Worm (Caenorhabditis elegans) whole organism, L1 larva: ENCODE data around the gene Y26G10.1.

Experiments
- jun-1 ChIP-seq: fragments of 150-350 bp; optimal IDR thresholded peaks from 2 replicates; lab custom pipeline; 2014; ENCODE audit warnings: missing biosample characterization, missing genetic modification reagents, missing genetic modification characterization
- lir-3 ChIP-seq: sonication (generic microtip); optimal IDR thresholded peaks from 2 replicates; lab custom pipeline; 2016; ENCODE audit warnings: mild to moderate bottlenecking, missing genetic modification characterization, moderate library complexity, missing compliant biosample characterization; ENCODE audit not compliant: poor library complexity
- lsy-2 ChIP-seq, 2 experiments: fragments of 150-350 bp; optimal IDR thresholded peaks; 2 replicates each; lab custom pipeline; 2014; ENCODE audit warnings: missing biosample characterization in 2 of 2, missing genetic modification characterization in 2 of 2
- nhr-11 ChIP-seq: fragments of 150-350 bp; optimal IDR thresholded peaks from 2 replicates; lab custom pipeline; 2014; ENCODE audit warnings: missing biosample characterization, missing genetic modification characterization
- nhr-237 ChIP-seq: fragments of 150-350 bp; optimal IDR thresholded peaks from 2 replicates; lab custom pipeline; 2014; ENCODE audit warnings: missing biosample characterization, missing genetic modification characterization
- nhr-28 ChIP-seq: fragments of 150-350 bp; optimal IDR thresholded peaks from 2 replicates; lab custom pipeline; 2014; ENCODE audit warnings: missing biosample characterization, missing genetic modification characterization
- sup-37 ChIP-seq: fragments of 200-800 bp; sonication (Bioruptor generic); optimal IDR thresholded peaks from 2 replicates; lab custom pipeline; 2018; ENCODE audit warnings: mild to moderate bottlenecking, missing genetic modification characterization, missing compliant biosample characterization
- tbx-2 ChIP-seq: sonication (generic microtip); optimal IDR thresholded peaks from 2 replicates; lab custom pipeline; 2016; ENCODE audit warnings: missing genetic modification characterization, missing compliant biosample characterization
- unc-62 ChIP-seq: fragments of 150-350 bp; optimal IDR thresholded peaks from 2 replicates; lab custom pipeline; 2014; ENCODE audit warnings: missing biosample characterization, missing genetic modification reagents, missing genetic modification characterization
- unc-86 ChIP-seq: sonication (generic microtip); optimal IDR thresholded peaks from 2 replicates; lab custom pipeline; 2016; ENCODE audit warnings: missing genetic modification characterization, missing compliant biosample characterization
- vab-15 ChIP-seq: sonication (generic microtip); optimal IDR thresholded peaks from 2 replicates; lab custom pipeline; 2017; ENCODE audit warnings: missing genotype, mild to moderate bottlenecking, missing genetic modification characterization, missing compliant biosample characterization

DNA sequence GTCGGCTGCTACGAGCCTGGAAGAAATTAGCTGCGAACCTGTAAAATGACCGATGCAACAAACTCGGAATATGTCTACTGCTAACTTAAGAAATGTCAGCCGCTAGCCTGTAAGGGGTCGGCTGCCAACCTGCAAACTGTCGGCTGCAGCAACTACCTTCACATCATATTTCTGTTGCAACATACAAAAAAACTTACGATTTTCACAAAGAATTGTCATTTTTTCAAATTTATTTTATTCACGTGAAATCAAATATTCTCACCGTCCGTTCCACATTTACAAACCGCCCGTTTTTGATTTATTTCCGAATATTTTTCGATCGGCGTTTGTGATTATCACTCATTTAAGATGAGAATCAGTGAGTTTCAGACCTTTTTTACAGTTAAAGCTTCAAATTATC, 4.0 kb upstream of the Y26G10.1 start, which contains the start of gene Y26G10.6:
- no peak for TF ChIP-seq nhr-237 (tag; lab: Kevin White, UChicago)
- no peak for TF ChIP-seq vab-15 (tag; lab: Kevin White, UChicago)
- no peak for TF ChIP-seq sup-37 (GFP tag; lab: Kevin White, UChicago)
- TF ChIP-seq jun-1, result no peak
- TF ChIP-seq unc-62, result no peak
- TF ChIP-seq nhr-11, result no peak
- TF ChIP-seq lsy-2 (tag; optimal IDR thresholded peaks at IDR 0.05; lab: Kevin White, UChicago), result no peak
- TF ChIP-seq nhr-28, result no peak
- no peak for TF ChIP-seq unc-86 (tag; lab: Kevin White, UChicago)
- TF ChIP-seq tbx-2 (tag; lab: Kevin White, UChicago), result no peak
- no peak for TF ChIP-seq lir-3 (tag; lab: Kevin White, UChicago)
